Fruit fly (Drosophila melanogaster): ENCODE measurements around the gene CG1468.

DNA sequence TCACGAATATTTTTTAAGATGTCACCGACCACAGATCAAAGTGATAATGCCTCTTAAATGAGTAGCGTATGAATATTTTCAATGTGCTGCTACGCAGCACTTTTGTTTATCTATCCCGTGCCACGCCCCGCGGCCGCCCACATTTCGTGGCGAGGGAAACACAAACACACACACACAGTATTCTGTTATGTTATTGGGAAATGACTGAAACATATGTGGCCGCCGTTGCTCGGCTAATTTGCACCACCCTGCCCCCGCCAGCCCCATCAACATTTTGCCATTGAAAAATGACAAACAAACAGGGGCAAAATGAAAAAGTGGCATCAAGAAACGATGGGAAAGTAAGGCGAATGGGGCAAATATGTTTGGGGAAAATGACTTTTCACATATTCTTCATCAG lies 982 bp upstream of the CG1468 start:
- TF ChIP-seq EcR (GFP tag; optimal IDR thresholded peaks at IDR 0.05) (no peak), CG14655 (GFP tag; optimal IDR thresholded peaks at IDR 0.05) (no peak), Snoo (tag; optimal IDR thresholded peaks at IDR 0.05) (no peak), CG32121 (GFP tag; IDR thresholded peaks at IDR 0.05) (no peak)

Data from whole organism, pupa.